Worm (Caenorhabditis elegans) whole organism, L2 larva: ENCODE data around the gene nspd-2.

Source experiments
- R02D3.7 ChIP-seq: fragments of 150-350 bp; optimal IDR thresholded peaks from 2 replicates; lab custom pipeline; 2014; ENCODE audit warnings: missing biosample characterization, missing genetic modification characterization
- alr-1 ChIP-seq: fragments of 150-350 bp; optimal IDR thresholded peaks from 2 replicates; lab custom pipeline; 2014; ENCODE audit warnings: missing biosample characterization, missing genetic modification characterization
- aly-2 ChIP-seq: fragments of 150-350 bp; optimal IDR thresholded peaks from 2 replicates; lab custom pipeline; 2014; ENCODE audit warnings: missing biosample characterization, missing genetic modification characterization
- fos-1 ChIP-seq: fragments of 150-350 bp; optimal IDR thresholded peaks from 2 replicates; lab custom pipeline; 2014; ENCODE audit warnings: missing biosample characterization, missing genetic modification characterization
- lin-13 ChIP-seq: fragments of 150-350 bp; optimal IDR thresholded peaks from 2 replicates; lab custom pipeline; 2014; ENCODE audit warnings: missing biosample characterization, missing genetic modification reagents, missing genetic modification characterization
- lin-39 ChIP-seq: fragments of 150-350 bp; optimal IDR thresholded peaks from 2 replicates; lab custom pipeline; 2014; ENCODE audit warnings: missing biosample characterization, missing genetic modification reagents, missing genetic modification characterization
- nhr-11 ChIP-seq: fragments of 150-350 bp; optimal IDR thresholded peaks from 2 replicates; lab custom pipeline; 2014; ENCODE audit warnings: missing biosample characterization, missing genetic modification characterization
- snpc-4 ChIP-seq: fragments of 150-350 bp; optimal IDR thresholded peaks from 2 replicates; lab custom pipeline; 2014; ENCODE audit warnings: missing biosample characterization, missing genetic modification characterization
- zag-1 ChIP-seq: fragments of 150-350 bp; optimal IDR thresholded peaks from 2 replicates; lab custom pipeline; 2014; ENCODE audit warnings: missing biosample characterization, missing genetic modification characterization
- ztf-11 ChIP-seq: sonication (generic microtip); optimal IDR thresholded peaks from 2 replicates; lab custom pipeline; 2017; ENCODE audit warnings: missing biosample characterization, missing genetic modification characterization
- ztf-4 ChIP-seq: fragments of 150-350 bp; optimal IDR thresholded peaks from 2 replicates; lab custom pipeline; 2014; ENCODE audit warnings: missing biosample characterization, missing genetic modification characterization

DNA sequence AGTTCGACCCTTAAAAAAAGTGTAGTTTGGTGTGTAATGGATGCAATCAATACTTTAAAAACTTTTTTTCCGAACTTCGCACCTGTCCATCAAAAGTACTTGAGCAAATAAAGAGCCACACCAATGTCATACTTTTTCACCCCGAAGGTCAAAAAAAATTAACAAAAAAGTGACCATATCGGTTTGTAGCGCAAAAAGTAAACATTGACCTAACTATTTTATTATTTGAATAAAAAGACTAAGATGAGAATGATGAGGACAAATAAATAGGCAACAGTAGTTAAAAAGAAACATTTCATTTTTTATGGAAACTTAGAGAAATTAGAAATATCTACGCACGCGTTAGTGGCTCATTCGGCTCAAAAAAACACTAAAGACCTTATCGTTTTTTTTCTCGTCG lies 25.5 kb downstream of the nspd-2 start:
- TF ChIP-seq snpc-4 (tag; lab: Kevin White, UChicago) (no peak), fos-1 (tag; lab: Kevin White, UChicago) (no peak), lin-39 (tag; lab: Kevin White, UChicago) (no peak), lin-13 (GFP tag; lab: Kevin White, UChicago) (no peak), ztf-11 (tag; lab: Kevin White, UChicago) (no peak), zag-1 (tag; lab: Kevin White, UChicago) (no peak), aly-2 (no peak), alr-1 (tag; lab: Kevin White, UChicago) (no peak), ztf-4 (tag; lab: Kevin White, UChicago) (no peak), R02D3.7 (tag; lab: Kevin White, UChicago) (no peak), nhr-11 (tag; lab: Kevin White, UChicago) (no peak)
